Fruit fly (Drosophila melanogaster) S2 (cell line): Measurements from ENCODE around the gene CG15375.

Source experiments
- CG8478 ChIP-seq: fragments of >200 bp; optimal IDR thresholded peaks from 2 replicates; lab custom pipeline; 2018
- CTCF ChIP-seq, 2 experiments: fragments of >200 bp; optimal IDR thresholded peaks; 2 replicates each; lab custom pipeline; 2018

- TF ChIP-seq CTCF (optimal IDR thresholded peaks at IDR 0.05; lab: Kevin White, UChicago) (no peak), CG8478 (lab: Kevin White, UChicago) (no peak)
These were observed 37.9 kb downstream of the CG15375 start for dm6 chrX:4139043-4139442.
